Fruit fly (Drosophila melanogaster): ENCODE results near the gene RabGGTb.

The RabGGTb gene

DNA sequence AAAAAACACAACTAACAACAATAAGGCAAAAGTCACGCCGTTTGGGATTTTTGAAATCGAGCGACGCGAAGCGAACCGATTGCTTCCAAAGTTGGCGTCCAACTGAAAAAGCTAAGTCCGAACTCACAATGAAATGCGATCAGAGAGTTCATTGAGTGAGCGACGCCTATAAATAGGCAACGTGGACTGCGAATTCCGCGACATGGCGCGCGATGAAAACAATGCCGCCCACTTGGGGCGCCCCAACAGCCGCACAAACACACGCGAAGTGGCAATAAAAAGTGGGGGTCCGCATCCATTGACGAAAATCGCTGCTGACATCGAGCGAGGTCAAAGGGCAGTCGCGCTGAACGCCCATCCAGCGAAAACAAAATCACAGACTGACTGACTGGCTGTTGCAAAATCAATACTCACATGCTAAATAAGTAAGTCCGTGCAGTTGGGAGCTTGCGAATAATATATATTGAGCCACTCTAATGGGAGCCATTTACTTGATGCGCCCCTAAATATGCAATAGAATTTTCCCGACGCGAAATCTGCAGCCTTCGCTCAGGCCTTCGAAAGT lies 23.6 kb upstream of the RabGGTb start (continued):
- TF ChIP-seq bowl (GFP tag; IDR thresholded peaks at IDR 0.05) (peak; percentile 27; the same call in 1 of the 2 replicates), CG42726 (GFP tag; IDR thresholded peaks at IDR 0.05; ENCODE audit: partially characterized antibody) (0 out of 2 replicates have a peak, but pooled peaks have one; percentile 10), Dfd (GFP tag; optimal IDR thresholded peaks at IDR 0.05) (no peak), CG11398 (GFP tag; optimal IDR thresholded peaks at IDR 0.05) (no peak), D19B (GFP tag; optimal IDR thresholded peaks at IDR 0.05) (peak; percentile 5), Jarid2 (GFP tag; optimal IDR thresholded peaks at IDR 0.05) (peak; percentile 59), CG10267 (tag; optimal IDR thresholded peaks at IDR 0.05) (no peak), NfI (GFP tag; optimal IDR thresholded peaks at IDR 0.05) (peak; percentile 2), CG3407 (GFP tag; optimal IDR thresholded peaks at IDR 0.05) (no peak)

DNA sequence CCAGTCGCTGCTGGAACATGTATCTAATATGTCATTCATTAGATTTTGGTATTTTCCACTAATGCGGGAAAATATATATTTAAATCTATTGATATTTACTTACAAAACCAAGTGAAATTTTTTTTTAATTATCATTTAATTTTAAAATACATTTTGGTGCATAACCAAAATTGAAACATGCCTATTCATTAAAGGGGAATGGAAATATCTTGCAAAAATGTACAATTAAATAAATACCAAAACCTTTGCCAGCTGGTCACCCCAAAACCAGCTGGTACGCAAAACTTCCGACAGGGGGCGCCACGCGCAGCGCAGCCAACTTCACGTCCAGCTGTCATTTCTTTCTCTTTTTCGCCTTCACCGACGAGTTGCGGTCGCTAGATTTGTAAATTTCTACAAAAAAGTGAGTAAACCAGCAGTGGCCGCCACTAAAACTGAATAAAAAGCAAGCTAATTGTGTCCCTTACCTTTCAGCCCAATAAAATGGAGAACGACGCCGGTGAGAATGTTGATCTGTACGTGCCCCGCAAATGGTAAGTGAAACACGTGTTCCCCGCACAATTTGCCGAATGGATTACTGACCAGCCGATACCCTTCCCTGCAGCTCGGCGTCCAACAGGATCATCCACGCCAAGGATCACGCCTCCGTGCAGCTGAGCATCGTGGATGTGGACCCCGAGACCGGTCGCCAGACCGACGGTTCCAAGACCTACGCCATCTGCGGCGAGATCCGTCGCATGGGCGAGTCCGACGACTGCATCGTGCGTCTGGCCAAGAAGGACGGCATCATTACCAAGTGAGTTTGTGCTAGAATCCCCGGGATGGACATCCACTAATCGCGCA lies 22.9 kb upstream of the RabGGTb start, which contains the start of the genes CG3104 and RpS21:
CG3104 (minus strand) TSS at position 6 of the 843 bp plus-strand sequence.
RpS21 (plus strand) TSS at position 298 of the 843 bp plus-strand sequence.
- TF ChIP-seq caup (GFP tag; optimal IDR thresholded peaks at IDR 0.05; ENCODE audit: severe bottlenecking) (peak; percentile 94), CG12942 (GFP tag; optimal IDR thresholded peaks at IDR 0.05) (peak; percentile 76), ro (GFP tag; IDR thresholded peaks at IDR 0.05) (peak; percentile 76), lov (optimal IDR thresholded peaks at IDR 0.05) (no peak), lov (GFP tag; IDR thresholded peaks at IDR 0.05) (peak; percentile 94), CG12155 (GFP tag; optimal IDR thresholded peaks at IDR 0.05) (peak; percentile 87), ranshi (GFP tag; IDR thresholded peaks at IDR 0.05) (peak; percentile 96), CG17802 (tag; optimal IDR thresholded peaks at IDR 0.05) (peak; percentile 80), CG3065 (GFP tag; optimal IDR thresholded peaks at IDR 0.05) (peak; percentile 57), CG2116 (GFP tag; optimal IDR thresholded peaks at IDR 0.05) (peak; percentile 70), peb (GFP tag; IDR thresholded peaks at IDR 0.05) (peak; percentile 45; the same call in 1 of the 2 replicates), YL-1 (GFP tag; optimal IDR thresholded peaks at IDR 0.05) (peak; percentile 99), Dll (GFP tag; IDR thresholded peaks at IDR 0.05; ENCODE audit: partially characterized antibody) (0 out of 4 replicates have a peak, but pooled peaks have one; percentile 31), CG10366 (GFP tag; IDR thresholded peaks at IDR 0.05) (peak; percentile 88), so (GFP tag; IDR thresholded peaks at IDR 0.05) (peak; percentile 74), CG31224 (GFP tag; IDR thresholded peaks at IDR 0.05) (peak; percentile 75), Dbx (GFP tag; IDR thresholded peaks at IDR 0.05) (peak; percentile 95), CG8290 (GFP tag; optimal IDR thresholded peaks at IDR 0.05) (peak; percentile 86), CG8290 (tag; optimal IDR thresholded peaks at IDR 0.05) (peak; percentile 85 to 92), CTCF (GFP tag; optimal IDR thresholded peaks at IDR 0.05) (peak; percentile 98), Dad (GFP tag; optimal IDR thresholded peaks at IDR 0.05) (peak; percentile 77), Hmr (GFP tag; optimal IDR thresholded peaks at IDR 0.05) (peak; percentile 96), CG30403 (GFP tag; optimal IDR thresholded peaks at IDR 0.05) (peak; percentile 85), CG11247 (GFP tag; IDR thresholded peaks at IDR 0.05) (peak; percentile 95), CG1832 (GFP tag; optimal IDR thresholded peaks at IDR 0.05) (no peak), Ada2b (GFP tag; IDR thresholded peaks at IDR 0.05) (peak; percentile 69), CG1603 (tag; optimal IDR thresholded peaks at IDR 0.05) (peak; percentile 75), hb (GFP tag; IDR thresholded peaks at IDR 0.05; ENCODE audit: partially characterized antibody) (no peak), nau (GFP tag; optimal IDR thresholded peaks at IDR 0.05) (peak; percentile 75), tx (GFP tag; optimal IDR thresholded peaks at IDR 0.05) (peak; percentile 71), Blimp-1 (GFP tag; optimal IDR thresholded peaks at IDR 0.05) (peak; percentile 48), CG31388 (GFP tag; optimal IDR thresholded peaks at IDR 0.05) (peak; percentile 74), crp (GFP tag; optimal IDR thresholded peaks at IDR 0.05) (peak; percentile 2 to 80), Chrac-16 (GFP tag; optimal IDR thresholded peaks at IDR 0.05) (peak; percentile 61), TFAM (GFP tag; optimal IDR thresholded peaks at IDR 0.05) (peak; percentile 28), Dek (tag; optimal IDR thresholded peaks at IDR 0.05) (peak; percentile 71), chif (GFP tag; optimal IDR thresholded peaks at IDR 0.05) (peak; percentile 52 to 73), zen (tag; optimal IDR thresholded peaks at IDR 0.05) (peak; percentile 61)

All from whole organism, embryonic.